Fruit fly (Drosophila melanogaster): ENCODE data around the gene CG18249.
A peak's percentile ranks its signal among the peaks of the same experiment; 100 is the strongest.

The CG18249 gene

dm6 chr3R:8233370-8233773 is 13.4 kb downstream of the CG18249 start, which contains the start of gene PolI (continued):
- TF ChIP-seq CG9932 (GFP tag; IDR thresholded peaks at IDR 0.05) (peak; percentile 62), al (GFP tag; IDR thresholded peaks at IDR 0.05) (no peak), knrl (GFP tag; IDR thresholded peaks at IDR 0.05; ENCODE audit: partially characterized antibody) (peak; percentile 53; the same call in 2 of the 3 replicates), CrebB (tag; optimal IDR thresholded peaks at IDR 0.05) (no peak), ci (GFP tag; IDR thresholded peaks at IDR 0.05) (no peak), CG11247 (GFP tag; IDR thresholded peaks at IDR 0.05) (no peak), CG5953 (GFP tag; IDR thresholded peaks at IDR 0.05) (no peak), kni (GFP tag; optimal IDR thresholded peaks at IDR 0.05) (no peak), caup (GFP tag; optimal IDR thresholded peaks at IDR 0.05; ENCODE audit: severe bottlenecking) (peak; percentile 10), zen2 (GFP tag; IDR thresholded peaks at IDR 0.05; ENCODE audit: partially characterized antibody) (no peak), dmrt99B (tag; optimal IDR thresholded peaks at IDR 0.05) (no peak), Fer1 (GFP tag; optimal IDR thresholded peaks at IDR 0.05) (no peak), CG3726 (GFP tag; IDR thresholded peaks at IDR 0.05) (no peak), CG10959 (GFP tag; IDR thresholded peaks at IDR 0.05) (no peak), slou (GFP tag; optimal IDR thresholded peaks at IDR 0.05) (no peak), da (GFP tag; optimal IDR thresholded peaks at IDR 0.05) (no peak), HmgZ (tag; optimal IDR thresholded peaks at IDR 0.05) (peak; percentile 82), cas (GFP tag; IDR thresholded peaks at IDR 0.05) (no peak), CG12071 (GFP tag; optimal IDR thresholded peaks at IDR 0.05) (no peak), CG16863 (GFP tag; optimal IDR thresholded peaks at IDR 0.05) (no peak), CG13287 (GFP tag; IDR thresholded peaks at IDR 0.05; ENCODE audit: partially characterized antibody) (peak; percentile 64), CG14441 (GFP tag; IDR thresholded peaks at IDR 0.05) (0 out of 2 replicates have a peak, but pooled peaks have one; percentile 15), CG11695 (GFP tag; IDR thresholded peaks at IDR 0.05) (no peak), CG8765 (GFP tag; IDR thresholded peaks at IDR 0.05) (no peak), Pdp1 (GFP tag; optimal IDR thresholded peaks at IDR 0.05) (peak in 1 of 2 experiments; percentile 14), CG1832 (GFP tag; optimal IDR thresholded peaks at IDR 0.05) (no peak), cad (GFP tag; optimal IDR thresholded peaks at IDR 0.05) (no peak), CG2875 (GFP tag; optimal IDR thresholded peaks at IDR 0.05) (no peak), YL-1 (GFP tag; optimal IDR thresholded peaks at IDR 0.05) (peak; percentile 76), fd96Cb (tag; optimal IDR thresholded peaks at IDR 0.05) (no peak), CG12104 (GFP tag; optimal IDR thresholded peaks at IDR 0.05) (no peak), luna (GFP tag; optimal IDR thresholded peaks at IDR 0.05) (peak; percentile 41), ATbp (GFP tag; optimal IDR thresholded peaks at IDR 0.05) (no peak), CG14050 (GFP tag; IDR thresholded peaks at IDR 0.05) (no peak), CG18262 (tag; optimal IDR thresholded peaks at IDR 0.05) (no peak), ewg (GFP tag; optimal IDR thresholded peaks at IDR 0.05) (no peak), CG1233 (GFP tag; optimal IDR thresholded peaks at IDR 0.05) (no peak), CG5245 (GFP tag; optimal IDR thresholded peaks at IDR 0.05) (no peak), vfl (GFP tag; optimal IDR thresholded peaks at IDR 0.05) (no peak), CG34422 (GFP tag; IDR thresholded peaks at IDR 0.05) (no peak; the same call in 2 of the 3 replicates), unpg (GFP tag; optimal IDR thresholded peaks at IDR 0.05) (no peak), CG6175 (GFP tag; IDR thresholded peaks at IDR 0.05) (no peak), jing (GFP tag; optimal IDR thresholded peaks at IDR 0.05) (no peak), pan (optimal IDR thresholded peaks at IDR 0.05) (no peak), pan (GFP tag; optimal IDR thresholded peaks at IDR 0.05 in 1 of 2, IDR thresholded peaks at IDR 0.05 in 1 of 2) (no peak), Dek (tag; optimal IDR thresholded peaks at IDR 0.05) (peak; percentile 60), ttk (GFP tag; IDR thresholded peaks at IDR 0.05) (no peak), run (tag; optimal IDR thresholded peaks at IDR 0.05) (peak; percentile 19), CG7271 (tag; optimal IDR thresholded peaks at IDR 0.05) (no peak), bab2 (GFP tag; optimal IDR thresholded peaks at IDR 0.05) (no peak), ranshi (GFP tag; IDR thresholded peaks at IDR 0.05) (no peak), CG12942 (GFP tag; optimal IDR thresholded peaks at IDR 0.05) (no peak)
